Fruit fly (Drosophila melanogaster): ENCODE measurements around the gene CG15317.

The CG15317 gene

DNA sequence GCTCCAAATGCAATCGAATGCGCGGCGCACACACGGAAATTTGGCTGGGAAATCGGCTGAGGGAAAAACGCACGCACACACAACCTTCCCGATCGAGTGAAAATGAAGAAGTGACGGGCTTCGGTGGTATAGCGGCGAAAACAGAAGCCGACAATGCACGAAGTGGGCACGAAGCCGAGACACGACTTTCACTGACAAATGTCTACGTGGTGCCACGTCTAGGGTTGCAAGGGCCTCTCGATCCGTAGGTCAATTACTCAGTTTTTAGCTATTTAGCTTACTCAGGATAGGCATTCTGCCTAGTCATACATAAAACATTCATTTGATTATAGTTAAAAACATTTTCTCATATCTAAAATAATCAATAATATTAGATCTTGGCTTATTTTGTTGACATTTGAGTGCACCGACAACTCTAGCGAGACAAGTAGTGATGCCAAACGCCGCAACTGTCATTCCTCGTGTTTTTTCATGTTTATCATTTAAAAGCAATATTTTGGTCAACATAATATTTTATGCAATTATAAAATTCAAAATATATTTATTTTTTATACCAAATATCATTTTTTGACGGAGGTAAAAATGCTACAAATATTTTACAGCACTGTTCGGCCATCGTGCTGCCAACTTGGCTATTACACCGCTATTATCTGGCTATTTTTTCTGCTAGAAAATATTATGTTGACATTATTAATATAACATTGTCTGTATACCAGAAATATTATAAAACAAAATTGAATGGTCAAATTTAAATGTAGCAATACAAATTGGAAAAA lies 2.6 kb downstream of the CG15317 start (continued):
- TF ChIP-seq CrebB (tag; optimal IDR thresholded peaks at IDR 0.05) (peak; percentile 88), hth (optimal IDR thresholded peaks at IDR 0.05) (no peak), CG7786 (GFP tag; optimal IDR thresholded peaks at IDR 0.05) (peak; percentile 72), Fer2 (tag; optimal IDR thresholded peaks at IDR 0.05) (peak; percentile 66), Awh (GFP tag; IDR thresholded peaks at IDR 0.05) (peak; percentile 84), so (GFP tag; IDR thresholded peaks at IDR 0.05) (peak; percentile 88), CG15011 (GFP tag; optimal IDR thresholded peaks at IDR 0.05) (peak; percentile 72), Dip2 (GFP tag; IDR thresholded peaks at IDR 0.05) (no peak), Dref (GFP tag; IDR thresholded peaks at IDR 0.05) (peak; percentile 36), Dbx (GFP tag; IDR thresholded peaks at IDR 0.05) (peak; percentile 86), br (optimal IDR thresholded peaks at IDR 0.05) (no peak), ssp (GFP tag; IDR thresholded peaks at IDR 0.05) (peak; percentile 73), HLHmδ (GFP tag; optimal IDR thresholded peaks at IDR 0.05) (peak; percentile 53), nmo (GFP tag; optimal IDR thresholded peaks at IDR 0.05) (peak; percentile 87), crol (GFP tag; IDR thresholded peaks at IDR 0.05) (no peak), Sox102F (GFP tag; optimal IDR thresholded peaks at IDR 0.05) (peak; percentile 88), Sox100B (GFP tag; optimal IDR thresholded peaks at IDR 0.05) (peak; percentile 74), jigr1 (GFP tag; IDR thresholded peaks at IDR 0.05) (peak; percentile 58; the same call in 1 of the 3 replicates), CG11398 (GFP tag; optimal IDR thresholded peaks at IDR 0.05) (peak; percentile 32), Hr78 (GFP tag; optimal IDR thresholded peaks at IDR 0.05) (peak in 1 of 2 experiments; percentile 40), dimm (GFP tag; IDR thresholded peaks at IDR 0.05) (peak; percentile 53; the same call in 1 of the 2 replicates), vvl (GFP tag; IDR thresholded peaks at IDR 0.05) (peak; percentile 94), CG8924 (tag; optimal IDR thresholded peaks at IDR 0.05) (peak; percentile 90), Taf1 (GFP tag; IDR thresholded peaks at IDR 0.05) (peak; percentile 68), Hmx (GFP tag; optimal IDR thresholded peaks at IDR 0.05) (peak; percentile 65), CG5180 (GFP tag; optimal IDR thresholded peaks at IDR 0.05) (peak; percentile 71), row (GFP tag; IDR thresholded peaks at IDR 0.05) (peak; percentile 96), inv (GFP tag; IDR thresholded peaks at IDR 0.05; ENCODE audit: partially characterized antibody) (no peak), gsb (GFP tag; IDR thresholded peaks at IDR 0.05) (peak; percentile 61), sens (GFP tag) (peak; percentile 97), ro (GFP tag; IDR thresholded peaks at IDR 0.05) (peak; percentile 41), sr (GFP tag; IDR thresholded peaks at IDR 0.05) (peak; percentile 37; the same call in 1 of the 3 replicates), CG30403 (GFP tag; optimal IDR thresholded peaks at IDR 0.05) (peak; percentile 90), pb (GFP tag; optimal IDR thresholded peaks at IDR 0.05) (peak; percentile 4), ftz-f1 (GFP tag; optimal IDR thresholded peaks at IDR 0.05) (no peak), sim (GFP tag; IDR thresholded peaks at IDR 0.05) (peak; percentile 65; the same call in 1 of the 2 replicates), CG14050 (GFP tag; IDR thresholded peaks at IDR 0.05) (peak; percentile 89), CG18599 (GFP tag; optimal IDR thresholded peaks at IDR 0.05) (peak; percentile 93), Gug (GFP tag; IDR thresholded peaks at IDR 0.05) (peak; percentile 68), CG6791 (GFP tag; IDR thresholded peaks at IDR 0.05; ENCODE audit: partially characterized antibody) (no peak; the same call in 2 of the 3 replicates), HmgD (GFP tag; optimal IDR thresholded peaks at IDR 0.05) (peak; percentile 18), NK7.1 (GFP tag; optimal IDR thresholded peaks at IDR 0.05) (peak; percentile 13), CG12744 (GFP tag; optimal IDR thresholded peaks at IDR 0.05) (peak; percentile 63), pros (GFP tag; optimal IDR thresholded peaks at IDR 0.05) (peak; percentile 41), amos (GFP tag; IDR thresholded peaks at IDR 0.05; ENCODE audit: partially characterized antibody) (peak; percentile 36; the same call in 1 of the 2 replicates), CG18476 (GFP tag; optimal IDR thresholded peaks at IDR 0.05) (peak; percentile 74), CG11504 (tag; optimal IDR thresholded peaks at IDR 0.05) (peak; percentile 87), CG18011 (GFP tag; optimal IDR thresholded peaks at IDR 0.05) (peak; percentile 73), Gsc (GFP tag; IDR thresholded peaks at IDR 0.05) (no peak), CG1603 (tag; optimal IDR thresholded peaks at IDR 0.05) (peak; percentile 90)

All from whole organism, embryonic.